Worm (Caenorhabditis elegans): ENCODE results near the gene klp-11.

DNA sequence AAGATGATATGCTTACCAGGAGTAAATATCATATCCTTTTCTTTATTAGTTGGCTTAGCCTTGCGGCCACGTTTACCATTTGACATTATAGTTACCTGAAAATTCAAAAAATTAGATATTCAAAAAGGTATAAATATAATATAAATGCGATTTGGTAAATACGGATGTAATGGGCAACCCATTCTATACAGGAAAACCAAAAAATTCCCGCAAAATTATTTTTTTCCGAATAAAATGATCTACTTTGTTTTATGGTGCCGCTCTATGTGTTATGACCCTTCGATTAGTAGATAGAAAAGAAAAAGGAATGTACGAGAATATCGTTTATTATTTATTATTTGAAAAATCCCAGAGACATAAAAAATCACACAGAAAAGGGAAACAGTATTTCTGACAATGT, 7.1 kb downstream of the klp-11 start, which contains the start of gene elli-1:
- TF ChIP-seq pha-4 (GFP tag; IDR thresholded peaks at IDR 0.05) (no peak), pha-4 (tag; optimal IDR thresholded peaks at IDR 0.05) (no peak), lin-1 (GFP tag; IDR thresholded peaks at IDR 0.05) (no peak), unc-39 (tag; optimal IDR thresholded peaks at IDR 0.05) (no peak), php-3 (GFP tag; IDR thresholded peaks at IDR 0.05) (no peak), madf-9 (GFP tag; conservative IDR thresholded peaks at IDR 0.05) (no peak), zip-2 (tag; optimal IDR thresholded peaks at IDR 0.05) (no peak), lin-39 (tag; optimal IDR thresholded peaks at IDR 0.05) (no peak), nhr-42 (GFP tag; IDR thresholded peaks at IDR 0.05) (no peak)

All from whole organism, L4 larva.